Fruit fly (Drosophila melanogaster) whole organism, embryonic: ENCODE measurements around the gene CG7646.
A peak's percentile ranks its signal among the peaks of the same experiment; 100 is the strongest.

Source experiments
- Awh ChIP-seq: fragments of 200-800 bp; sonication (Bioruptor generic); IDR thresholded peaks from 2 replicates; pipeline ENCODE4, ENCODE4 v1.3.6; 2022; ENCODE audit warnings: missing biosample characterization, missing genetic modification characterization
- CG12769 ChIP-seq: fragments of 200-800 bp; sonication (Bioruptor generic); optimal IDR thresholded peaks from 2 replicates; lab custom pipeline; 2019; ENCODE audit warnings: missing biosample characterization, mild to moderate bottlenecking, missing genetic modification characterization, moderate library complexity
- CG13424 ChIP-seq: fragments of 200-800 bp; sonication (Bioruptor generic); optimal IDR thresholded peaks from 2 replicates; lab custom pipeline; 2019; ENCODE audit warnings: missing biosample characterization, mild to moderate bottlenecking, missing genetic modification characterization, moderate library complexity
- CG13894 ChIP-seq: fragments of 200-800 bp; sonication (Bioruptor generic); optimal IDR thresholded peaks from 3 replicates; lab custom pipeline; 2018; ENCODE audit warnings: missing biosample characterization, mild to moderate bottlenecking, missing genetic modification characterization, moderate library complexity
- CG14050 ChIP-seq: fragments of 200-800 bp; sonication (Bioruptor generic); IDR thresholded peaks from 3 replicates; pipeline ENCODE4 v1.3.6; 2022; ENCODE audit warnings: missing biosample characterization, missing genetic modification characterization
- CG17385 ChIP-seq: fragments of 200-800 bp; sonication (Bioruptor generic); optimal IDR thresholded peaks from 3 replicates; lab custom pipeline; 2018; ENCODE audit warnings: missing biosample characterization, mild to moderate bottlenecking, missing genetic modification characterization
- CG17829 ChIP-seq: fragments of 200-800 bp; optimal IDR thresholded peaks from 2 replicates; lab custom pipeline; 2019; ENCODE audit warnings: missing biosample characterization, mild to moderate bottlenecking, missing genetic modification characterization, moderate library complexity
- CG1832 ChIP-seq: fragments of 200-800 bp; sonication (Bioruptor generic); optimal IDR thresholded peaks from 2 replicates; lab custom pipeline; 2017; ENCODE audit warnings: missing biosample characterization, mild to moderate bottlenecking, missing genetic modification characterization, inconsistent platforms
- CG18764 ChIP-seq: fragments of 200-800 bp; sonication (Bioruptor generic); optimal IDR thresholded peaks from 3 replicates; lab custom pipeline; 2016; ENCODE audit warnings: missing biosample characterization, missing genetic modification characterization
- CG42726 ChIP-seq: fragments of 200-800 bp; sonication (Bioruptor generic); IDR thresholded peaks from 2 replicates; pipeline ENCODE4 v1.3.6; 2022; ENCODE audit warnings: missing biosample characterization, missing genetic modification characterization; ENCODE audit not compliant: partially characterized antibody
- CG5953 ChIP-seq: fragments of 200-800 bp; sonication (Bioruptor generic); IDR thresholded peaks from 2 replicates; pipeline ENCODE4 v1.3.6; 2022; ENCODE audit warnings: missing biosample characterization, missing genetic modification characterization
- CG7987 ChIP-seq: fragments of 200-800 bp; sonication (Bioruptor generic); optimal IDR thresholded peaks from 2 replicates; lab custom pipeline; 2018; ENCODE audit warnings: missing biosample characterization, mild to moderate bottlenecking, missing genetic modification characterization, moderate library complexity
- CG8290 ChIP-seq, 3 experiments: fragments of 200-800 bp; sonication (Bioruptor generic); optimal IDR thresholded peaks; 2 replicates each; lab custom pipeline; 2016 to 2019; ENCODE audit warnings: missing biosample characterization in 3 of 3, missing genetic modification characterization in 3 of 3, mild to moderate bottlenecking in 2 of 3, moderate library complexity in 1 of 3
- CG9817 ChIP-seq: fragments of 200-800 bp; sonication (Bioruptor generic); optimal IDR thresholded peaks from 2 replicates; lab custom pipeline; 2018; ENCODE audit warnings: missing biosample characterization, mild to moderate bottlenecking, missing genetic modification characterization, moderate library complexity
- CG9932 ChIP-seq: fragments of 200-800 bp; sonication (Bioruptor generic); IDR thresholded peaks from 2 replicates; pipeline ENCODE4 v1.3.6; 2022; ENCODE audit warnings: missing biosample characterization, missing genetic modification characterization
- Dbx ChIP-seq: fragments of 200-800 bp; sonication (Bioruptor generic); IDR thresholded peaks from 3 replicates; pipeline ENCODE4 v1.3.6; 2022; ENCODE audit warnings: missing biosample characterization, missing genetic modification characterization
- GATAe ChIP-seq: fragments of 200-800 bp; sonication (Bioruptor generic); conservative IDR thresholded peaks from 2 replicates; pipeline ENCODE4 v1.3.6; 2022; ENCODE audit warnings: missing biosample characterization, missing genetic modification characterization
- Gug ChIP-seq: fragments of 200-800 bp; sonication (Bioruptor generic); IDR thresholded peaks from 4 replicates; pipeline ENCODE4 v1.3.6; 2022; ENCODE audit warnings: missing biosample characterization, missing genetic modification characterization
- Hmx ChIP-seq: fragments of 200-800 bp; sonication (Bioruptor generic); optimal IDR thresholded peaks from 2 replicates; lab custom pipeline; 2016; ENCODE audit warnings: missing biosample characterization, missing genetic modification characterization
- Lhr ChIP-seq: fragments of 200-800 bp; sonication (Bioruptor generic); optimal IDR thresholded peaks from 3 replicates; lab custom pipeline; 2017; ENCODE audit warnings: mild to moderate bottlenecking, missing biosample characterization, missing genetic modification reagents, missing genetic modification characterization
- Lpt ChIP-seq: fragments of >200 bp; optimal IDR thresholded peaks from 2 replicates; lab custom pipeline; 2018; ENCODE audit warnings: missing biosample characterization, missing genetic modification characterization
- MTF-1 ChIP-seq: fragments of 200-800 bp; sonication (Bioruptor generic); optimal IDR thresholded peaks from 2 replicates; lab custom pipeline; 2018; ENCODE audit warnings: missing biosample characterization, mild to moderate bottlenecking, missing genetic modification characterization, borderline replicate concordance
- Med ChIP-seq: fragments of 200-800 bp; sonication (Bioruptor generic); peaks from one replicate; lab custom pipeline; 2016; ENCODE audit warnings: missing biosample characterization, missing genetic modification characterization, mild to moderate bottlenecking, inconsistent platforms, moderate library complexity
- Opbp ChIP-seq: fragments of 200-800 bp; sonication (Bioruptor generic); IDR thresholded peaks from 3 replicates; pipeline ENCODE4 v1.3.6; 2022; ENCODE audit warnings: missing biosample characterization, missing genetic modification characterization; ENCODE audit not compliant: partially characterized antibody
- Sox100B ChIP-seq: fragments of 200-800 bp; sonication (Bioruptor generic); optimal IDR thresholded peaks from 3 replicates; lab custom pipeline; 2018; ENCODE audit warnings: missing biosample characterization, mild to moderate bottlenecking, missing genetic modification characterization
- Tbp ChIP-seq: fragments of >200 bp; optimal IDR thresholded peaks from 2 replicates; lab custom pipeline; 2018; ENCODE audit warnings: missing biosample characterization, missing genetic modification characterization
- ap ChIP-seq: fragments of 200-800 bp; sonication (Bioruptor generic); IDR thresholded peaks from 2 replicates; pipeline ENCODE4 v1.3.6; 2022; ENCODE audit warnings: missing biosample characterization, missing genetic modification characterization
- bigmax ChIP-seq: fragments of 200-800 bp; sonication (Bioruptor generic); optimal IDR thresholded peaks from 2 replicates; lab custom pipeline; 2018; ENCODE audit warnings: missing biosample characterization, mild to moderate bottlenecking, missing genetic modification characterization
- dmrt99B ChIP-seq: fragments of 200-800 bp; sonication (Bioruptor generic); optimal IDR thresholded peaks from 2 replicates; lab custom pipeline; 2018; ENCODE audit warnings: missing biosample characterization, mild to moderate bottlenecking, missing genetic modification characterization, moderate library complexity
- ems ChIP-seq: fragments of 200-800 bp; sonication (Bioruptor generic); optimal IDR thresholded peaks from 3 replicates; lab custom pipeline; 2016; ENCODE audit warnings: missing biosample characterization, missing genetic modification characterization
- ewg ChIP-seq: fragments of 200-800 bp; sonication (Bioruptor generic); optimal IDR thresholded peaks from 3 replicates; lab custom pipeline; 2017; ENCODE audit warnings: mild to moderate bottlenecking, missing biosample characterization, missing genetic modification reagents, missing genetic modification characterization
- eyg ChIP-seq: fragments of 200-800 bp; sonication (Bioruptor generic); optimal IDR thresholded peaks from 3 replicates; lab custom pipeline; 2016; ENCODE audit warnings: missing biosample characterization, missing genetic modification characterization
- gt ChIP-seq: fragments of 200-800 bp; sonication (Bioruptor generic); IDR thresholded peaks from 2 replicates; pipeline ENCODE4 v1.3.6; 2022; ENCODE audit warnings: missing biosample characterization, missing genetic modification characterization
- hb ChIP-seq: fragments of 200-800 bp; sonication (Bioruptor generic); IDR thresholded peaks from 3 replicates; pipeline ENCODE4 v1.3.6; 2022; ENCODE audit warnings: missing biosample characterization, missing genetic modification characterization; ENCODE audit not compliant: partially characterized antibody
- hth ChIP-seq: fragments of >200 bp; optimal IDR thresholded peaks from 2 replicates; lab custom pipeline; 2017; ENCODE audit warnings: inconsistent platforms
- lbe ChIP-seq: fragments of 200-800 bp; sonication (Bioruptor generic); optimal IDR thresholded peaks from 2 replicates; lab custom pipeline; 2016; ENCODE audit warnings: missing biosample characterization, mild to moderate bottlenecking, missing genetic modification characterization
- lmd ChIP-seq: fragments of 200-800 bp; sonication (Bioruptor generic); IDR thresholded peaks from 2 replicates; pipeline ENCODE4 v1.3.6; 2022; ENCODE audit warnings: missing biosample characterization, missing genetic modification characterization
- org-1 ChIP-seq: fragments of 200-800 bp; sonication (Bioruptor generic); optimal IDR thresholded peaks from 2 replicates; lab custom pipeline; 2017; ENCODE audit warnings: missing biosample characterization, missing genetic modification characterization
- pan ChIP-seq, 4 experiments: fragments of >200 bp in 3 of 4; fragments of 200-800 bp in 1 of 4; sonication (Bioruptor generic) in 1 of 4; optimal IDR thresholded peaks in 3 of 4; IDR thresholded peaks in 1 of 4; 2 replicates each; pipeline versions ENCODE4 v1.3.6 to Lab custom; 2017 to 2022; ENCODE audit warnings: missing biosample characterization in 2 of 4, missing genetic modification characterization in 2 of 4, mixed read lengths in 1 of 4
- peb ChIP-seq: fragments of 200-800 bp; sonication (Bioruptor generic); IDR thresholded peaks from 2 replicates; pipeline ENCODE4 v1.3.6; 2022; ENCODE audit warnings: missing biosample characterization, missing genetic modification characterization
- pfk ChIP-seq: fragments of 200-800 bp; sonication (Bioruptor generic); optimal IDR thresholded peaks from 2 replicates; lab custom pipeline; 2018; ENCODE audit warnings: missing biosample characterization, mild to moderate bottlenecking, missing genetic modification characterization, moderate library complexity
- pnt ChIP-seq: fragments of 200-800 bp; sonication (Bioruptor generic); optimal IDR thresholded peaks from 3 replicates; lab custom pipeline; 2016; ENCODE audit warnings: missing biosample characterization, missing genetic modification characterization
- prd ChIP-seq, 3 experiments: fragments of >200 bp in 2 of 3; fragments of 200-800 bp in 1 of 3; sonication (Bioruptor generic) in 1 of 3; optimal IDR thresholded peaks in 2 of 3; IDR thresholded peaks in 1 of 3; 2 replicates in 2 of 3; 3 replicates in 1 of 3; pipeline versions ENCODE4 v1.3.6 to Lab custom; 2017 to 2022; ENCODE audit warnings: missing biosample characterization in 1 of 3, missing genetic modification characterization in 1 of 3
- repo ChIP-seq: fragments of 200-800 bp; sonication (Bioruptor generic); optimal IDR thresholded peaks from 2 replicates; lab custom pipeline; 2016; ENCODE audit warnings: missing biosample characterization, missing genetic modification characterization
- row ChIP-seq: fragments of 200-800 bp; sonication (Bioruptor generic); IDR thresholded peaks from 3 replicates; pipeline ENCODE4 v1.3.6; 2022; ENCODE audit warnings: missing biosample characterization, missing genetic modification characterization
- sens ChIP-seq: fragments of 200-800 bp; sonication (Bioruptor generic); peaks from one replicate; lab custom pipeline; 2016; ENCODE audit warnings: missing biosample characterization, missing genetic modification characterization
- stwl ChIP-seq: fragments of 200-800 bp; sonication (Bioruptor generic); optimal IDR thresholded peaks from 3 replicates; lab custom pipeline; 2018; ENCODE audit warnings: missing biosample characterization, mild to moderate bottlenecking, missing genetic modification characterization, moderate library complexity
- vvl ChIP-seq: fragments of 200-800 bp; sonication (Bioruptor generic); IDR thresholded peaks from 2 replicates; pipeline ENCODE4 v1.3.6; 2022; ENCODE audit warnings: missing biosample characterization, missing genetic modification characterization

CG7646 gene

DNA sequence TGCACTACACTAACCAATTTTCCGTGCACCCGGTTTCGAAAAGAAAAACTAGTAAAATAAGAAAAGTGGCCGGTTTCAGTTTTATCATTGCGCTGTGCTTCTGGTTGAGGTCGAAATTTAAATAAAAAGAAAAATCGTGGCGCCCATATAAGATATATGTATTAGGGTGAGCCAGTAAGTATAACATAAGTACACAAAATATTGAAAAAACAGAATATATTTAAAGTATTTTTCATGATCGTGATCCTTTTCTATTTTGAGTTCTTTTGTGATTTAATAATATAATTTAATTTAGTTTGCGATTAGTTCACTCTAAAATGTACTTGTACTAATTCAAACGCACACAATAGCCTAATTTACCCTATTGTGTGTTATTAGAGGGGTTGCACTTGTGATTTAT lies 2.8 kb upstream of the CG7646 start, which contains the start of gene Csas:
TSS of gene Csas (minus strand) at position 101 of the 400 bp plus-strand sequence.
- TF ChIP-seq Tbp (GFP tag; lab: Kevin White, UChicago) (no peak), CG9817 (tag; lab: Kevin White, UChicago) (no peak), org-1 (GFP tag; lab: Kevin White, UChicago) (no peak), Dbx (no peak), CG7987 (no peak), ap (GFP tag; lab: Robert Waterston, UW) (no peak), hb (no peak), MTF-1 (GFP tag; lab: Kevin White, UChicago) (no peak), sens (GFP tag; lab: Kevin White, UChicago) (peak; percentile 71), CG12769 (tag; lab: Kevin White, UChicago) (no peak), pan (optimal IDR thresholded peaks at IDR 0.05; lab: Kevin White, UChicago) (no peak), pan (GFP tag; optimal IDR thresholded peaks at IDR 0.05 in 1 of 2, IDR thresholded peaks at IDR 0.05 in 1 of 2) (peak in 1 of 2 experiments; percentile 24), Hmx (GFP tag; lab: Kevin White, UChicago) (no peak), vvl (GFP tag; lab: Robert Waterston, UW) (no peak), CG17829 (no peak), row (0 out of 3 replicates have a peak, but pooled peaks have one; percentile 23), Sox100B (GFP tag; lab: Kevin White, UChicago) (no peak), CG9932 (no peak), CG14050 (GFP tag; lab: Robert Waterston, UW) (no peak), eyg (GFP tag; lab: Kevin White, UChicago) (no peak), Gug (GFP tag; lab: Robert Waterston, UW) (no peak), ems (GFP tag; lab: Kevin White, UChicago) (no peak)
- TF ChIP-seq, all 482 proteins: peak for 3

DNA sequence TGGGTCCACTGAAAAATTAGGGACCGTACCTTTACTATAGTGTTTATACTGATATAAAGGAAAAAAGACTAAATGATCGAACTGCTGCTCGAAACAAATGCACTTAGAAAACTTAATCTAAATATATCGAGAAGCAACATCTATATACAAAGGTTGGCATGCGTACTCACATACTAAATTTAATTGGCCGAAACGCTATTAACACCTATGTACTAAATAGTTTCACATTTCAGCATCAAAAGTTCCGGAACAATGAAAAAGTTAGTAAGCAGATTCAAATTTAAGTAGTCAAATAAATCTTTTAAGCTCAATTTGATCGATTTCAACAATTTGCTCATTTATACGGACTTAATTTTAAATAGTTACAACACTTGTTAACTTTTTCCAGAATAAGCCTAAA lies 567 bp upstream of the CG7646 start, which contains the start of gene fln:
TSS of gene fln (minus strand) at position 101 of the 400 bp plus-strand sequence.
- TF ChIP-seq CG1832 (GFP tag; lab: Kevin White, UChicago), result no peak
- TF ChIP-seq Lhr (GFP tag; lab: Kevin White, UChicago), result no peak
- no peak for TF ChIP-seq Awh (GFP tag; lab: Robert Waterston, UW)
- TF ChIP-seq CG18764 (GFP tag; lab: Kevin White, UChicago), result no peak
- no peak for TF ChIP-seq bigmax (GFP tag; lab: Kevin White, UChicago)
- TF ChIP-seq peb (GFP tag; lab: Robert Waterston, UW), result no peak
- TF ChIP-seq pfk (GFP tag; lab: Kevin White, UChicago), result no peak
- no peak for TF ChIP-seq lmd (GFP tag; lab: Robert Waterston, UW)
- TF ChIP-seq CG42726 (GFP tag; lab: Robert Waterston, UW), result no peak
- TF ChIP-seq prd (optimal IDR thresholded peaks at IDR 0.05; lab: Kevin White, UChicago), result no peak
- TF ChIP-seq prd (GFP tag; IDR thresholded peaks at IDR 0.05; lab: Robert Waterston, UW), result no peak
- no peak for TF ChIP-seq Opbp (GFP tag; lab: Robert Waterston, UW)
- TF ChIP-seq CG13424, result no peak
- no peak for TF ChIP-seq hth (lab: Kevin White, UChicago)
- TF ChIP-seq lbe (GFP tag; lab: Kevin White, UChicago), result no peak
- no peak for TF ChIP-seq Lpt (GFP tag; lab: Kevin White, UChicago)

DNA sequence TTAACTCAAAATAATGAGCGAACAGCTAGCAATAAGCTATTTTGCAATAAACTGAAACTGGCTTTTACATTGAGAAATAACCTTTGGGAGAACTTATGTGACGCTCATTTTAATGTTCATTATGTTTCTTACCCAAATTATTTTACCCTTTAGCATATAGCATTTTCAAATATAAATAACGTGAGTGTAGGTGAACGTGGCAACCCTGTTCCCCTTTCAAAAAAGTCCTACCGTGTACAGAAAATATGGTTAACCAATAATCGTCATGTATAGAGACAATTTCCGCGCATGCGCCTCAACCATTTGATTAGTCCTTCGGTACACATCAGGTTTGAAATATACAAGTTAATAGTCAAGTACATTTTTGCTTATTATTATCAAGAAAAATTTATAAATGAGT lies 2.3 kb downstream of the CG7646 start:
- TF ChIP-seq pnt (GFP tag; lab: Kevin White, UChicago) (no peak), CG8290 (GFP tag; optimal IDR thresholded peaks at IDR 0.05; lab: Kevin White, UChicago) (no peak), CG8290 (tag; optimal IDR thresholded peaks at IDR 0.05; lab: Kevin White, UChicago) (peak in 1 of 2 experiments; percentile 27), GATAe (GFP tag; lab: Robert Waterston, UW) (no peak), Med (GFP tag; lab: Kevin White, UChicago) (peak; percentile 50), CG5953 (no peak), gt (GFP tag; lab: Robert Waterston, UW) (no peak), Gug (GFP tag; lab: Robert Waterston, UW) (no peak), Dbx (no peak), dmrt99B (tag; lab: Kevin White, UChicago) (no peak), CG17385 (GFP tag; lab: Kevin White, UChicago) (no peak), Awh (GFP tag; lab: Robert Waterston, UW) (no peak), stwl (tag; lab: Kevin White, UChicago) (peak; percentile 35), CG13894 (peak; percentile 42), repo (no peak), ewg (GFP tag; lab: Kevin White, UChicago) (peak; percentile 90)
